Worm (Caenorhabditis elegans) whole organism, early embryonic: ENCODE results near the gene R03D7.2.

Experiments used
- B0310.2 ChIP-seq: sonication (generic microtip); optimal IDR thresholded peaks from 2 replicates; lab custom pipeline; 2016; ENCODE audit warnings: mild to moderate bottlenecking, missing genetic modification characterization, missing compliant biosample characterization
- F13C5.2 ChIP-seq: sonication (generic microtip); optimal IDR thresholded peaks from 2 replicates; lab custom pipeline; 2017; ENCODE audit warnings: mild to moderate bottlenecking, missing genetic modification characterization, inconsistent platforms, missing compliant biosample characterization
- aly-1 ChIP-seq: sonication (generic microtip); optimal IDR thresholded peaks from 2 replicates; lab custom pipeline; 2016; ENCODE audit warnings: missing genetic modification characterization, missing compliant biosample characterization
- ama-1 ChIP-seq: fragments of 150-350 bp; optimal IDR thresholded peaks from 2 replicates; lab custom pipeline; 2014
- ceh-13 ChIP-seq: fragments of 200-800 bp; sonication (Bioruptor generic); optimal IDR thresholded peaks from 2 replicates; lab custom pipeline; 2018; ENCODE audit warnings: mild to moderate bottlenecking, missing genetic modification characterization, missing compliant biosample characterization
- ceh-36 ChIP-seq: sonication (generic microtip); optimal IDR thresholded peaks from 2 replicates; lab custom pipeline; 2016; ENCODE audit warnings: missing genetic modification characterization, inconsistent platforms, missing compliant biosample characterization
- ets-7 ChIP-seq: sonication (generic microtip); optimal IDR thresholded peaks from 2 replicates; lab custom pipeline; 2016; ENCODE audit warnings: missing genotype, missing genetic modification characterization, missing compliant biosample characterization
- flt-1 ChIP-seq: fragments of 200-800 bp; sonication (Bioruptor generic); IDR thresholded peaks from 2 replicates; pipeline ENCODE4 v1.3.6; 2022; ENCODE audit warnings: missing genetic modification characterization, missing compliant biosample characterization
- hmbx-1 ChIP-seq: sonication (generic microtip); optimal IDR thresholded peaks from 2 replicates; lab custom pipeline; 2016; ENCODE audit warnings: mild to moderate bottlenecking, missing genetic modification characterization, missing compliant biosample characterization
- hmg-4 ChIP-seq: fragments of 200-800 bp; sonication (Bioruptor generic); optimal IDR thresholded peaks from 2 replicates; lab custom pipeline; 2018; ENCODE audit warnings: mild to moderate bottlenecking, missing genetic modification characterization, missing compliant biosample characterization
- hnd-1 ChIP-seq: sonication (generic microtip); optimal IDR thresholded peaks from 2 replicates; lab custom pipeline; 2016; ENCODE audit warnings: missing genetic modification characterization, missing compliant biosample characterization
- pes-1 ChIP-seq: fragments of 200-800 bp; sonication (Bioruptor generic); IDR thresholded peaks from 2 replicates; pipeline ENCODE4 v1.3.6; 2022; ENCODE audit warnings: missing genetic modification reagents, missing genetic modification characterization, missing compliant biosample characterization
- scrt-1 ChIP-seq: fragments of 200-800 bp; sonication (Bioruptor generic); IDR thresholded peaks from 2 replicates; pipeline ENCODE4 v1.3.6; 2022; ENCODE audit warnings: missing genetic modification characterization, missing compliant biosample characterization
- sea-1 ChIP-seq: fragments of 200-800 bp; sonication (Bioruptor generic); conservative IDR thresholded peaks from 2 replicates; pipeline ENCODE4 v1.3.6; 2022; ENCODE audit warnings: missing genetic modification characterization, missing compliant biosample characterization
- tbx-11 ChIP-seq: fragments of 200-800 bp; sonication (Bioruptor generic); IDR thresholded peaks from 2 replicates; pipeline ENCODE4 v1.3.6; 2022; ENCODE audit warnings: missing genetic modification characterization, missing compliant biosample characterization
- tbx-37 ChIP-seq: fragments of 200-800 bp; sonication (Bioruptor generic); conservative IDR thresholded peaks from 2 replicates; pipeline ENCODE4 v1.3.6; 2022; ENCODE audit warnings: missing genetic modification reagents, missing genetic modification characterization, missing compliant biosample characterization
- tra-4 ChIP-seq: sonication (generic microtip); optimal IDR thresholded peaks from 2 replicates; lab custom pipeline; 2017; ENCODE audit warnings: missing genetic modification characterization, missing compliant biosample characterization

The R03D7.2 gene

ce11 chrII:10895959-10896358 lies 39.0 kb downstream of the R03D7.2 start:
- no peak for TF ChIP-seq tbx-37 (GFP tag; lab: Robert Waterston, UW)
- TF ChIP-seq ceh-13 (GFP tag; lab: Kevin White, UChicago) = no peak
- no peak for TF ChIP-seq F13C5.2
- no peak for TF ChIP-seq B0310.2 (tag; lab: Kevin White, UChicago)
- no peak for TF ChIP-seq ets-7 (tag; lab: Kevin White, UChicago)
- no peak for TF ChIP-seq aly-1 (tag; lab: Kevin White, UChicago)
- no peak for TF ChIP-seq ceh-36 (tag; lab: Kevin White, UChicago)
- no peak for TF ChIP-seq sea-1 (GFP tag; lab: Robert Waterston, UW)

DNA sequence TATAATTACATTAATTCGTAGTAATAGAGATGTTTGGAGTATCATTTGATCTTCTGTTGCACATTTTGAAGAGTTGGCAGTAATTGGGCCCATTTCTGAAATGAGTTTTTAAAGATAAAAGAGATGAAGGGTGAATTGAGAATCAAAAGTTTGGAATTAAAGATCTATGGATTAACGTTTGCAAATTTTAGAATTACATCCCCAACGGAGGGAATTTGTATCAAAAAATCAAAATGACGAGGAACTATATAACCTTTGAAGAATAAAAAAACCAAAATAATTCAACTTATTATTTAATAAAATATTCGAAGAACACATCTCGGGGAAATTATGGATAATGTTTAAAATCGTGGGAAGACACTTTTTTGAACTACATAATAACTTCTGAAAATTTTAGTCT lies 40.0 kb downstream of the R03D7.2 start, which contains the start of gene sra-10:
sra-10 (minus strand) TSS at position 101 of the 400 bp plus-strand sequence.
- no peak for TF ChIP-seq tbx-37 (GFP tag; lab: Robert Waterston, UW)
- TF ChIP-seq scrt-1 (GFP tag; lab: Robert Waterston, UW) = no peak
- no peak for TF ChIP-seq F13C5.2
- no peak for TF ChIP-seq hnd-1
- TF ChIP-seq B0310.2 (tag; lab: Kevin White, UChicago) = no peak
- no peak for TF ChIP-seq flt-1 (GFP tag; lab: Robert Waterston, UW)
- no peak for TF ChIP-seq sea-1 (GFP tag; lab: Robert Waterston, UW)
- TF ChIP-seq ets-7 (tag; lab: Kevin White, UChicago) = no peak
- no peak for TF ChIP-seq tra-4 (tag; lab: Kevin White, UChicago)
- TF ChIP-seq aly-1 (tag; lab: Kevin White, UChicago) = no peak

DNA sequence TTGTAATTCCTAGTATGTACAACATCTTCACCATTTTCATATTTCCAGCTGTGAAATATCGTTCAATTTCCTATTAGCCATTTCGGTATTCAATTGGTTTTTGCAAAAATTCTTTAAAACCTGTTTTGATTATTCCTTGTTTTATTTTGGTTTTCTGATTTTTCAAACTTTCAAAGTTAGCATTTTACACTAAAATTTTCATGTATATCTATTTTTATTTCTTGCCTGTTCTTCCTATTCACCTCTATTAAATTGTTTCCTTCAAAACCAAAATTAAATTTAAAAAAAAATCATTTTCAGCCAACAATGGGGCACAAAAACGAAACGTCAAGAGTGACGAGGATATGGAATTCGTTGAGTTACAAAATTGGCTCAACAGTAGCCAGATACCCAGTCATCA lies 46.0 kb downstream of the R03D7.2 start, which contains the start of gene ptr-8:
ptr-8 (plus strand) TSS at position 301 of the 400 bp plus-strand sequence.
- TF ChIP-seq hnd-1 (no peak), ets-7 (tag; lab: Kevin White, UChicago) (no peak), ama-1 (lab: Kevin White, UChicago) (no peak), aly-1 (tag; lab: Kevin White, UChicago) (no peak), F13C5.2 (no peak), hmg-4 (GFP tag; lab: Kevin White, UChicago) (no peak), scrt-1 (GFP tag; lab: Robert Waterston, UW) (no peak), sea-1 (GFP tag; lab: Robert Waterston, UW) (no peak), tra-4 (tag; lab: Kevin White, UChicago) (no peak), ceh-36 (tag; lab: Kevin White, UChicago) (no peak)

ce11 chrII:10887097-10887496 lies 47.9 kb downstream of the R03D7.2 start:
- TF ChIP-seq hnd-1 = no peak
- no peak for TF ChIP-seq tra-4 (tag; lab: Kevin White, UChicago)
- no peak for TF ChIP-seq pes-1 (GFP tag; lab: Robert Waterston, UW)
- no peak for TF ChIP-seq tbx-37 (GFP tag; lab: Robert Waterston, UW)
- no peak for TF ChIP-seq hmg-4 (GFP tag; lab: Kevin White, UChicago)
- TF ChIP-seq ceh-36 (tag; lab: Kevin White, UChicago) = no peak
- no peak for TF ChIP-seq flt-1 (GFP tag; lab: Robert Waterston, UW)
- no peak for TF ChIP-seq tbx-11 (GFP tag; lab: Robert Waterston, UW)
- TF ChIP-seq B0310.2 (tag; lab: Kevin White, UChicago) = no peak
- no peak for TF ChIP-seq hmbx-1 (tag; lab: Kevin White, UChicago)
- TF ChIP-seq aly-1 (tag; lab: Kevin White, UChicago) = no peak
- no peak for TF ChIP-seq scrt-1 (GFP tag; lab: Robert Waterston, UW)
- TF ChIP-seq ets-7 (tag; lab: Kevin White, UChicago) = no peak
- TF ChIP-seq sea-1 (GFP tag; lab: Robert Waterston, UW) = no peak
- no peak for TF ChIP-seq ama-1 (lab: Kevin White, UChicago)
- TF ChIP-seq ceh-13 (GFP tag; lab: Kevin White, UChicago) = no peak
- no peak for TF ChIP-seq F13C5.2

- TF ChIP-seq hmg-4 (GFP tag; lab: Kevin White, UChicago) = no peak
- no peak for TF ChIP-seq hnd-1
- TF ChIP-seq tbx-37 (GFP tag; lab: Robert Waterston, UW) = no peak
- no peak for TF ChIP-seq aly-1 (tag; lab: Kevin White, UChicago)
- TF ChIP-seq ama-1 (lab: Kevin White, UChicago) = no peak
- TF ChIP-seq pes-1 (GFP tag; lab: Robert Waterston, UW) = no peak
- no peak for TF ChIP-seq ceh-36 (tag; lab: Kevin White, UChicago)
- TF ChIP-seq tra-4 (tag; lab: Kevin White, UChicago) = no peak
- TF ChIP-seq ets-7 (tag; lab: Kevin White, UChicago) = no peak
- no peak for TF ChIP-seq flt-1 (GFP tag; lab: Robert Waterston, UW)
- TF ChIP-seq B0310.2 (tag; lab: Kevin White, UChicago) = no peak
- TF ChIP-seq tbx-11 (GFP tag; lab: Robert Waterston, UW) = no peak
- no peak for TF ChIP-seq sea-1 (GFP tag; lab: Robert Waterston, UW)
- TF ChIP-seq ceh-13 (GFP tag; lab: Kevin White, UChicago) = no peak
- TF ChIP-seq F13C5.2 = no peak
Observed at ce11 chrII:10885868-10886514, 49.0 kb downstream of the R03D7.2 start, which contains the start of gene F44F4.3. TSS of gene F44F4.3 (minus strand) at chrII:10885918.

DNA sequence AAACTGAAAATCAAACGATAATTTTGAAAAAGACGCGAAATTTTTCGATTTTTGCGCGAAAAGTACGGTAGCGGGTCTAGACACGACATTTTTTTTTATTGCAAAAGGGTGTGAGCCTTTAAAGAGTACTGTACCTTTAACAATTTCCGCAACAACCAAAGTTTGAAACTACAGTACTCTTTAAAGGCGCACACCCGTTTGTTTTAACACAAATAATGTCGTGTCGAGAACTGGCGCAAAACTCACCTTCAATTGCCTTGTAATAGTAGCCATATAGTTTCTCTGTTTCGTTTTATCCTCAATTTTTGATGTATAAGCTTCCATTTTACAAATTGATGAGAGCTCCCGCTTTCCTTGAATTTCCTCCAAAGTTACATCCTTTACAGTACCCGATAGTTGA lies 49.7 kb downstream of the R03D7.2 start:
- no peak for TF ChIP-seq aly-1 (tag; lab: Kevin White, UChicago)

ce11 chrII:10884396-10884795 lies 50.6 kb downstream of the R03D7.2 start, which contains the start of gene egg-3:
TSS of gene egg-3 (minus strand) at chrII:10884441.
- TF ChIP-seq hmg-4 (GFP tag; lab: Kevin White, UChicago) (no peak), tra-4 (tag; lab: Kevin White, UChicago) (no peak), pes-1 (GFP tag; lab: Robert Waterston, UW) (no peak), flt-1 (GFP tag; lab: Robert Waterston, UW) (no peak), hnd-1 (no peak), B0310.2 (tag; lab: Kevin White, UChicago) (no peak), hmbx-1 (tag; lab: Kevin White, UChicago) (no peak)
